Fruit fly (Drosophila melanogaster): ENCODE results near the gene Fhos.

Gene Fhos

dm6 chr3L:8721145-8721544 is 32.3 kb upstream of the Fhos start, which contains the start of the genes CG32022 and CG6511 (continued):
- peak; percentile 93 for TF ChIP-seq CG15011 (GFP tag; optimal IDR thresholded peaks at IDR 0.05)
- peak; percentile 94 for TF ChIP-seq CG14050 (GFP tag; IDR thresholded peaks at IDR 0.05)
- peak; percentile 96 for TF ChIP-seq CG9876 (GFP tag; optimal IDR thresholded peaks at IDR 0.05)
- TF ChIP-seq CG6689 (GFP tag; IDR thresholded peaks at IDR 0.05), result peak; percentile 96
- TF ChIP-seq psq (GFP tag; optimal IDR thresholded peaks at IDR 0.05), result peak; percentile 89
- TF ChIP-seq Atf-2 (GFP tag; optimal IDR thresholded peaks at IDR 0.05), result peak; percentile 97
- TF ChIP-seq mirr (GFP tag; optimal IDR thresholded peaks at IDR 0.05), result peak; percentile 94
- peak; percentile 82 for TF ChIP-seq CG6254 (GFP tag; optimal IDR thresholded peaks at IDR 0.05)
- TF ChIP-seq CG18619 (GFP tag; optimal IDR thresholded peaks at IDR 0.05), result peak; percentile 97
- TF ChIP-seq Sox102F (GFP tag; optimal IDR thresholded peaks at IDR 0.05), result peak; percentile 95
- TF ChIP-seq CG6813 (GFP tag; optimal IDR thresholded peaks at IDR 0.05), result peak; percentile 93
- no peak for TF ChIP-seq cg (GFP tag; optimal IDR thresholded peaks at IDR 0.05)
- no peak for TF ChIP-seq h (optimal IDR thresholded peaks at IDR 0.05)
- TF ChIP-seq vfl (GFP tag; optimal IDR thresholded peaks at IDR 0.05), result peak; percentile 97
- TF ChIP-seq lab (GFP tag; optimal IDR thresholded peaks at IDR 0.05), result peak; percentile 98
- TF ChIP-seq Doc3 (GFP tag; IDR thresholded peaks at IDR 0.05; ENCODE audit: partially characterized antibody), result no peak
- TF ChIP-seq ssp (GFP tag; IDR thresholded peaks at IDR 0.05), result peak; percentile 91
- TF ChIP-seq NfI (GFP tag; optimal IDR thresholded peaks at IDR 0.05), result peak; percentile 98
- TF ChIP-seq ATbp (GFP tag; optimal IDR thresholded peaks at IDR 0.05), result peak; percentile 91
- TF ChIP-seq Aef1 (GFP tag; IDR thresholded peaks at IDR 0.05), result peak; percentile 97
- peak; percentile 85 for TF ChIP-seq Optix (GFP tag; IDR thresholded peaks at IDR 0.05)
- peak; percentile 97 to 98 for TF ChIP-seq dpn (GFP tag; optimal IDR thresholded peaks at IDR 0.05)
- TF ChIP-seq lmd (GFP tag; IDR thresholded peaks at IDR 0.05), result peak; percentile 97
- peak; percentile 90 for TF ChIP-seq Blimp-1 (GFP tag; optimal IDR thresholded peaks at IDR 0.05)
- TF ChIP-seq Mad (GFP tag; optimal IDR thresholded peaks at IDR 0.05), result peak; percentile 97
- TF ChIP-seq CG2678 (tag; optimal IDR thresholded peaks at IDR 0.05), result peak; percentile 98
- peak; percentile 75 for TF ChIP-seq stwl (tag; optimal IDR thresholded peaks at IDR 0.05)
- TF ChIP-seq CG1602 (GFP tag; optimal IDR thresholded peaks at IDR 0.05), result peak; percentile 97
- peak; percentile 98 for TF ChIP-seq Ptx1 (GFP tag; IDR thresholded peaks at IDR 0.05)
- TF ChIP-seq toy (GFP tag; IDR thresholded peaks at IDR 0.05), result peak; percentile 90
- peak; percentile 88 for TF ChIP-seq tup (GFP tag; optimal IDR thresholded peaks at IDR 0.05)
- peak; percentile 98 for TF ChIP-seq dysf (GFP tag; IDR thresholded peaks at IDR 0.05)
- TF ChIP-seq ftz-f1 (GFP tag; optimal IDR thresholded peaks at IDR 0.05), result peak; percentile 77
- peak; percentile 97 for TF ChIP-seq tio (GFP tag; optimal IDR thresholded peaks at IDR 0.05)
- peak; percentile 94 for TF ChIP-seq ewg (GFP tag; optimal IDR thresholded peaks at IDR 0.05)
- TF ChIP-seq ac (GFP tag; optimal IDR thresholded peaks at IDR 0.05), result peak; percentile 91
- TF ChIP-seq Nf-YB (GFP tag; optimal IDR thresholded peaks at IDR 0.05), result peak; percentile 83
- TF ChIP-seq CG5180 (GFP tag; optimal IDR thresholded peaks at IDR 0.05), result peak; percentile 84
- TF ChIP-seq Gsc (GFP tag; IDR thresholded peaks at IDR 0.05), result peak; percentile 88
- no peak for TF ChIP-seq exex (tag; optimal IDR thresholded peaks at IDR 0.05)
- peak; percentile 46 for TF ChIP-seq Dp (GFP tag; optimal IDR thresholded peaks at IDR 0.05)
- peak; percentile 97 for TF ChIP-seq CG2712 (tag; optimal IDR thresholded peaks at IDR 0.05)
- TF ChIP-seq CG8765 (GFP tag; IDR thresholded peaks at IDR 0.05), result peak; percentile 93
- peak; percentile 96 for TF ChIP-seq ranshi (GFP tag; IDR thresholded peaks at IDR 0.05)
- TF ChIP-seq Nf-YC (tag; optimal IDR thresholded peaks at IDR 0.05), result peak; percentile 92
- peak; percentile 92 for TF ChIP-seq wor (GFP tag; IDR thresholded peaks at IDR 0.05)
- TF ChIP-seq Max (GFP tag; optimal IDR thresholded peaks at IDR 0.05), result peak; percentile 94
- peak; percentile 49 for TF ChIP-seq BEAF-32 (GFP tag; optimal IDR thresholded peaks at IDR 0.05)
- TF ChIP-seq Jarid2 (GFP tag; optimal IDR thresholded peaks at IDR 0.05), result peak; percentile 83
- peak; percentile 94 for TF ChIP-seq CG32772 (GFP tag; IDR thresholded peaks at IDR 0.05)
- TF ChIP-seq CG12942 (GFP tag; optimal IDR thresholded peaks at IDR 0.05), result peak; percentile 98

Measured in whole organism, embryonic.